Fruit fly (Drosophila melanogaster): ENCODE measurements around the gene CG4511.

Gene CG4511

DNA sequence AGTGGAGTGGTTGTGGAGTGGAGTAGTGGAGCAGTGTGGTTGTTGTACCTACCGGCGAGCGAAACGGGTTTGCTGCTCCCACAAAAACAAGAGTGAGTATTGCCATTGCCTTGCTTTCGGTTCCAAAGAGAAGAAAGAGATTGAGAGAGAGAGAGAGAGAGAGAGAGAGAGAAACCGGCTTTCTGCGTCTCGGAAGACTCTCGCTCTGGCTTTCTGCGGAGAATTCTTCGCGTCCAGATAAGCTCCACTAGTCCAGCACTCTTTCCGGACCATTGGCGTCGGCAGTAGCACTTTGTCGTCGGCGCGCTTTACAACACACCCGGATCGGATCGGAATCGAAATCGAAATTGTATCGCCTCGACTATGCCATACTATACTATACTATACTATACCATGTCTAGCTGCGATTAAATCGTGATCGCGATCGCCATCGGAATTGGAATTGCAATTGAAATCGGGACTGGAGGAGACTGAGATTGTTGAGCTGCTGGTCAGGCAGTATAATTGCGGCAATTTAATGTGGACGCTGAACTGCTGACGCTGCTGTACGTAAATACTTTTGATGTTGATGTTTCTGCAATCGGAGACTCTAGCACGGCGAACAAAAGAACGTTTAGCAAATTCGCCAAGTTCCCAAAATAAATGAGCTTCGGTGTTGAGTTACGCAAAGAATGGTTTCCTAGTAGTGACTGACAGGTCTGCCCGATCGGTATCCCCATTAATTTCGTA is 27.3 kb upstream of the CG4511 start, which contains the start of gene Cad86C (continued):
- peak; percentile 10 for TF ChIP-seq CG13624 (GFP tag; optimal IDR thresholded peaks at IDR 0.05)
- TF ChIP-seq tin (GFP tag; optimal IDR thresholded peaks at IDR 0.05) = no peak
- no peak for TF ChIP-seq CG10543 (GFP tag; optimal IDR thresholded peaks at IDR 0.05)
- no peak for TF ChIP-seq CG14050 (GFP tag; IDR thresholded peaks at IDR 0.05)
- peak; percentile 63 for TF ChIP-seq kni (GFP tag; optimal IDR thresholded peaks at IDR 0.05)
- peak; percentile 30 for TF ChIP-seq CG12071 (GFP tag; optimal IDR thresholded peaks at IDR 0.05)
- TF ChIP-seq inv (GFP tag; IDR thresholded peaks at IDR 0.05; ENCODE audit: partially characterized antibody) = peak; percentile 29; the same call in 1 of the 2 replicates
- TF ChIP-seq Hand (GFP tag; optimal IDR thresholded peaks at IDR 0.05) = no peak
- no peak for TF ChIP-seq Spps (tag; optimal IDR thresholded peaks at IDR 0.05)
- TF ChIP-seq danr (GFP tag; IDR thresholded peaks at IDR 0.05) = no peak
- no peak for TF ChIP-seq nau (GFP tag; optimal IDR thresholded peaks at IDR 0.05)
- TF ChIP-seq slou (GFP tag; optimal IDR thresholded peaks at IDR 0.05) = no peak
- no peak for TF ChIP-seq schlank (tag; optimal IDR thresholded peaks at IDR 0.05)
- no peak for TF ChIP-seq trem (tag; optimal IDR thresholded peaks at IDR 0.05)
- 0 out of 3 replicates have a peak, but pooled peaks have one; percentile 21 for TF ChIP-seq Dbx (GFP tag; IDR thresholded peaks at IDR 0.05)
- no peak for TF ChIP-seq gem (tag; optimal IDR thresholded peaks at IDR 0.05)
- TF ChIP-seq salm (tag; optimal IDR thresholded peaks at IDR 0.05) = no peak
- TF ChIP-seq sens (GFP tag) = peak; percentile 64
- no peak for TF ChIP-seq MTF-1 (GFP tag; optimal IDR thresholded peaks at IDR 0.05; ENCODE audit: borderline replicate concordance)
- no peak for TF ChIP-seq ftz-f1 (GFP tag; optimal IDR thresholded peaks at IDR 0.05)
- no peak for TF ChIP-seq CG11456 (GFP tag; IDR thresholded peaks at IDR 0.05)
- TF ChIP-seq zen2 (GFP tag; IDR thresholded peaks at IDR 0.05; ENCODE audit: partially characterized antibody) = peak; percentile 71; the same call in 2 of the 3 replicates
- TF ChIP-seq org-1 (GFP tag; optimal IDR thresholded peaks at IDR 0.05) = no peak
- no peak for TF ChIP-seq Sry-β (GFP tag; optimal IDR thresholded peaks at IDR 0.05)
- TF ChIP-seq unpg (GFP tag; optimal IDR thresholded peaks at IDR 0.05) = no peak
- TF ChIP-seq gt (GFP tag; IDR thresholded peaks at IDR 0.05) = no peak
- no peak for TF ChIP-seq chif (GFP tag; optimal IDR thresholded peaks at IDR 0.05)
- no peak for TF ChIP-seq CG4282 (GFP tag; optimal IDR thresholded peaks at IDR 0.05)
- peak; percentile 31 for TF ChIP-seq Deaf1 (tag; optimal IDR thresholded peaks at IDR 0.05)
- peak; percentile 19 for TF ChIP-seq CG34376 (GFP tag; optimal IDR thresholded peaks at IDR 0.05)
- no peak for TF ChIP-seq CG2202 (tag; optimal IDR thresholded peaks at IDR 0.05)
- TF ChIP-seq pita (GFP tag; optimal IDR thresholded peaks at IDR 0.05) = no peak
- no peak for TF ChIP-seq CG1647 (GFP tag; optimal IDR thresholded peaks at IDR 0.05)
- no peak for TF ChIP-seq Atf-2 (GFP tag; optimal IDR thresholded peaks at IDR 0.05)
- TF ChIP-seq CG12299 (tag; optimal IDR thresholded peaks at IDR 0.05) = no peak
- TF ChIP-seq ap (GFP tag; IDR thresholded peaks at IDR 0.05) = no peak
- no peak for TF ChIP-seq twi (tag; optimal IDR thresholded peaks at IDR 0.05)
- no peak for TF ChIP-seq MBD-R2 (GFP tag; IDR thresholded peaks at IDR 0.05)
- no peak for TF ChIP-seq cas (GFP tag; IDR thresholded peaks at IDR 0.05)
- TF ChIP-seq D19A (tag; optimal IDR thresholded peaks at IDR 0.05) = no peak
- no peak for TF ChIP-seq CG17359 (tag; optimal IDR thresholded peaks at IDR 0.05)
- peak; percentile 6; the same call in 1 of the 2 replicates for TF ChIP-seq Xrp1 (GFP tag; IDR thresholded peaks at IDR 0.05)
- no peak for TF ChIP-seq CG4854 (GFP tag; optimal IDR thresholded peaks at IDR 0.05)
- no peak for TF ChIP-seq Sry-δ (GFP tag; optimal IDR thresholded peaks at IDR 0.05)
- no peak for TF ChIP-seq CG11504 (tag; optimal IDR thresholded peaks at IDR 0.05)
- TF ChIP-seq Fer2 (tag; optimal IDR thresholded peaks at IDR 0.05) = no peak
- TF ChIP-seq jigr1 (GFP tag; IDR thresholded peaks at IDR 0.05) = no peak
- TF ChIP-seq CG1603 (tag; optimal IDR thresholded peaks at IDR 0.05) = no peak
- TF ChIP-seq shn (GFP tag; optimal IDR thresholded peaks at IDR 0.05) = no peak
- TF ChIP-seq CG31365 (tag; optimal IDR thresholded peaks at IDR 0.05) = no peak

Measured in whole organism, embryonic.